Worm (Caenorhabditis elegans): ENCODE data around the gene ttr-47.

The ttr-47 gene

ce11 chrV:8936791-8937475 lies 14.0 kb downstream of the ttr-47 start:
- TF ChIP-seq him-1 (tag; optimal IDR thresholded peaks at IDR 0.05), result no peak
- TF ChIP-seq dao-5 (tag; optimal IDR thresholded peaks at IDR 0.05), result no peak
- TF ChIP-seq W03F9.2 (tag; optimal IDR thresholded peaks at IDR 0.05), result no peak

- TF ChIP-seq dao-5 (tag; optimal IDR thresholded peaks at IDR 0.05) (no peak), W03F9.2 (tag; optimal IDR thresholded peaks at IDR 0.05) (no peak), him-1 (tag; optimal IDR thresholded peaks at IDR 0.05) (no peak)
Measured at ce11 chrV:8937476-8938249, 14.8 kb downstream of the ttr-47 start.

- TF ChIP-seq dao-5 (tag; optimal IDR thresholded peaks at IDR 0.05), result no peak
- no peak for TF ChIP-seq W03F9.2 (tag; optimal IDR thresholded peaks at IDR 0.05)
- TF ChIP-seq him-1 (tag; optimal IDR thresholded peaks at IDR 0.05), result no peak
Measured at ce11 chrV:8938445-8938844, 15.6 kb downstream of the ttr-47 start.

ce11 chrV:8938943-8939342 lies 16.1 kb downstream of the ttr-47 start:
- TF ChIP-seq W03F9.2 (tag; optimal IDR thresholded peaks at IDR 0.05), result no peak
- no peak for TF ChIP-seq dao-5 (tag; optimal IDR thresholded peaks at IDR 0.05)

- TF ChIP-seq dao-5 (tag; optimal IDR thresholded peaks at IDR 0.05) (no peak), W03F9.2 (tag; optimal IDR thresholded peaks at IDR 0.05) (no peak), him-1 (tag; optimal IDR thresholded peaks at IDR 0.05) (no peak)
Measured at ce11 chrV:8939424-8940065, 16.7 kb downstream of the ttr-47 start.

- TF ChIP-seq W03F9.2 (tag; optimal IDR thresholded peaks at IDR 0.05) (no peak), dao-5 (tag; optimal IDR thresholded peaks at IDR 0.05) (no peak), him-1 (tag; optimal IDR thresholded peaks at IDR 0.05) (no peak)
Measured at ce11 chrV:8940419-8940818, 17.5 kb downstream of the ttr-47 start.

ce11 chrV:8942437-8942978 lies 19.6 kb downstream of the ttr-47 start:
- TF ChIP-seq him-1 (tag; optimal IDR thresholded peaks at IDR 0.05) (no peak), dao-5 (tag; optimal IDR thresholded peaks at IDR 0.05) (no peak), W03F9.2 (tag; optimal IDR thresholded peaks at IDR 0.05) (no peak)

ce11 chrV:8943963-8944362 lies 21.1 kb downstream of the ttr-47 start, which contains the start of gene T19A5.3:
Gene T19A5.3 (minus strand): TSS chrV:8944063.
- TF ChIP-seq W03F9.2 (tag; optimal IDR thresholded peaks at IDR 0.05), result no peak
- no peak for TF ChIP-seq him-1 (tag; optimal IDR thresholded peaks at IDR 0.05)
- no peak for TF ChIP-seq dao-5 (tag; optimal IDR thresholded peaks at IDR 0.05)

- TF ChIP-seq W03F9.2 (tag; optimal IDR thresholded peaks at IDR 0.05) (no peak), him-1 (tag; optimal IDR thresholded peaks at IDR 0.05) (no peak), dao-5 (tag; optimal IDR thresholded peaks at IDR 0.05) (no peak)
Measured at ce11 chrV:8944481-8944880, 21.6 kb downstream of the ttr-47 start.

- TF ChIP-seq him-1 (tag; optimal IDR thresholded peaks at IDR 0.05) (no peak), dao-5 (tag; optimal IDR thresholded peaks at IDR 0.05) (no peak), W03F9.2 (tag; optimal IDR thresholded peaks at IDR 0.05) (no peak)
Measured at ce11 chrV:8946142-8946541, 23.3 kb downstream of the ttr-47 start.

- TF ChIP-seq W03F9.2 (tag; optimal IDR thresholded peaks at IDR 0.05) (no peak), dao-5 (tag; optimal IDR thresholded peaks at IDR 0.05) (no peak), him-1 (tag; optimal IDR thresholded peaks at IDR 0.05) (no peak)
Measured at ce11 chrV:8947499-8947898, 24.6 kb downstream of the ttr-47 start, which contains the start of gene gck-1. Gene gck-1 (plus strand): TSS chrV:8947799.

ce11 chrV:8948365-8948764 lies 25.5 kb downstream of the ttr-47 start:
- TF ChIP-seq him-1 (tag; optimal IDR thresholded peaks at IDR 0.05), result no peak
- no peak for TF ChIP-seq dao-5 (tag; optimal IDR thresholded peaks at IDR 0.05)
- TF ChIP-seq W03F9.2 (tag; optimal IDR thresholded peaks at IDR 0.05), result no peak

ce11 chrV:8948996-8949395 lies 26.1 kb downstream of the ttr-47 start:
- TF ChIP-seq him-1 (tag; optimal IDR thresholded peaks at IDR 0.05) (no peak), W03F9.2 (tag; optimal IDR thresholded peaks at IDR 0.05) (no peak), dao-5 (tag; optimal IDR thresholded peaks at IDR 0.05) (no peak)

- TF ChIP-seq him-1 (tag; optimal IDR thresholded peaks at IDR 0.05) (no peak), W03F9.2 (tag; optimal IDR thresholded peaks at IDR 0.05) (no peak), dao-5 (tag; optimal IDR thresholded peaks at IDR 0.05) (no peak)
Measured at ce11 chrV:8949873-8950272, 27.0 kb downstream of the ttr-47 start.

Measured in whole organism, L4/young adult.